Worm (Caenorhabditis elegans) whole organism, L3 larva: ENCODE measurements around the gene Y75B8A.23.

Experiments used
- R02D3.7 ChIP-seq: fragments of 150-350 bp; optimal IDR thresholded peaks from 2 replicates; lab custom pipeline; 2014; ENCODE audit warnings: missing biosample characterization, missing genetic modification characterization
- ZK546.5 ChIP-seq: sonication (generic microtip); optimal IDR thresholded peaks from 2 replicates; lab custom pipeline; 2017; ENCODE audit warnings: missing biosample characterization, missing genetic modification characterization
- aly-2 ChIP-seq: fragments of 150-350 bp; optimal IDR thresholded peaks from 2 replicates; lab custom pipeline; 2014; ENCODE audit warnings: missing biosample characterization, missing genetic modification characterization
- ama-1 ChIP-seq: fragments of 150-350 bp; optimal IDR thresholded peaks from 2 replicates; lab custom pipeline; 2018
- ceh-16 ChIP-seq: sonication (generic microtip); optimal IDR thresholded peaks from 2 replicates; lab custom pipeline; 2017; ENCODE audit warnings: missing biosample characterization, missing genetic modification characterization
- ceh-28 ChIP-seq: fragments of 150-350 bp; optimal IDR thresholded peaks from 2 replicates; lab custom pipeline; 2014; ENCODE audit warnings: missing biosample characterization, missing genetic modification reagents, missing genetic modification characterization
- ceh-82 ChIP-seq: fragments of 150-350 bp; optimal IDR thresholded peaks from 2 replicates; lab custom pipeline; 2014; ENCODE audit warnings: missing biosample characterization, missing genetic modification characterization
- ceh-9 ChIP-seq: sonication (generic microtip); optimal IDR thresholded peaks from 2 replicates; lab custom pipeline; 2018; ENCODE audit warnings: missing biosample characterization, missing genetic modification characterization
- daf-12 ChIP-seq: fragments of 150-350 bp; optimal IDR thresholded peaks from 2 replicates; lab custom pipeline; 2014; ENCODE audit warnings: missing biosample characterization, missing genetic modification reagents, missing genetic modification characterization
- egl-27 ChIP-seq: sonication (generic microtip); optimal IDR thresholded peaks from 4 replicates; lab custom pipeline; 2017; ENCODE audit warnings: missing biosample characterization, missing genetic modification reagents, missing genetic modification characterization
- egl-5 ChIP-seq: fragments of 150-350 bp; optimal IDR thresholded peaks from 2 replicates; lab custom pipeline; 2017; ENCODE audit warnings: missing biosample characterization, missing genetic modification reagents, missing genetic modification characterization, inconsistent platforms
- elt-1 ChIP-seq: fragments of 150-350 bp; optimal IDR thresholded peaks from 2 replicates; lab custom pipeline; 2014; ENCODE audit warnings: missing biosample characterization, missing genetic modification characterization
- elt-2 ChIP-seq: sonication (generic microtip); optimal IDR thresholded peaks from 2 replicates; lab custom pipeline; 2016; ENCODE audit warnings: missing genetic modification reagents, mild to moderate bottlenecking, missing genetic modification characterization, missing compliant biosample characterization
- elt-3 ChIP-seq, 3 experiments: fragments of 150-350 bp in 1 of 3; sonication (generic microtip) in 2 of 3; optimal IDR thresholded peaks; 2 replicates in 2 of 3; 4 replicates in 1 of 3; lab custom pipeline; 2014 to 2017; ENCODE audit warnings: missing biosample characterization in 3 of 3, missing genetic modification characterization in 3 of 3
- eor-1 ChIP-seq, 2 experiments: fragments of 150-350 bp; optimal IDR thresholded peaks; 2 replicates each; lab custom pipeline; 2014 to 2018; ENCODE audit warnings: missing biosample characterization in 2 of 2, missing genetic modification characterization in 2 of 2
- fkh-10 ChIP-seq: sonication (generic microtip); optimal IDR thresholded peaks from 2 replicates; lab custom pipeline; 2017; ENCODE audit warnings: missing biosample characterization, missing genetic modification reagents, missing genetic modification characterization
- fkh-2 ChIP-seq: fragments of 150-350 bp; optimal IDR thresholded peaks from 2 replicates; lab custom pipeline; 2014; ENCODE audit warnings: missing biosample characterization, missing genetic modification reagents, missing genetic modification characterization
- fos-1 ChIP-seq: fragments of 150-350 bp; optimal IDR thresholded peaks from 2 replicates; lab custom pipeline; 2014; ENCODE audit warnings: missing biosample characterization, missing genetic modification characterization
- hmg-11 ChIP-seq: sonication (generic microtip); optimal IDR thresholded peaks from 2 replicates; lab custom pipeline; 2016; ENCODE audit warnings: missing genetic modification characterization, missing compliant biosample characterization
- jun-1 ChIP-seq: fragments of 150-350 bp; optimal IDR thresholded peaks from 2 replicates; lab custom pipeline; 2014; ENCODE audit warnings: missing biosample characterization, missing genetic modification reagents, missing genetic modification characterization
- lin-15B ChIP-seq: fragments of 150-350 bp; optimal IDR thresholded peaks from 2 replicates; lab custom pipeline; 2014; ENCODE audit warnings: missing biosample characterization, missing genetic modification characterization
- lin-39 ChIP-seq: fragments of 150-350 bp; optimal IDR thresholded peaks from 2 replicates; lab custom pipeline; 2018; ENCODE audit warnings: missing biosample characterization, missing genetic modification reagents, missing genetic modification characterization
- lsy-12 ChIP-seq: sonication (generic microtip); optimal IDR thresholded peaks from 2 replicates; lab custom pipeline; 2016; ENCODE audit warnings: mild to moderate bottlenecking, missing genetic modification characterization, missing compliant biosample characterization
- mdl-1 ChIP-seq: fragments of 150-350 bp; optimal IDR thresholded peaks from 2 replicates; lab custom pipeline; 2014; ENCODE audit warnings: missing biosample characterization, missing genetic modification characterization
- mml-1 ChIP-seq: fragments of 150-350 bp; sonication (generic microtip); optimal IDR thresholded peaks from 3 replicates; lab custom pipeline; 2014; ENCODE audit warnings: missing biosample characterization, missing genetic modification characterization
- nfya-1 ChIP-seq: sonication (generic microtip); optimal IDR thresholded peaks from 2 replicates; lab custom pipeline; 2017; ENCODE audit warnings: missing genetic modification characterization, mild to moderate bottlenecking, missing compliant biosample characterization, antibody characterized with exemption, moderate library complexity; ENCODE audit not compliant: insufficient read depth
- nhr-11 ChIP-seq: fragments of 150-350 bp; optimal IDR thresholded peaks from 2 replicates; lab custom pipeline; 2014; ENCODE audit warnings: missing biosample characterization, missing genetic modification characterization
- nhr-12 ChIP-seq: fragments of 150-350 bp; optimal IDR thresholded peaks from 2 replicates; lab custom pipeline; 2014; ENCODE audit warnings: missing biosample characterization, missing genetic modification characterization
- nhr-23 ChIP-seq: fragments of 150-350 bp; optimal IDR thresholded peaks from 2 replicates; lab custom pipeline; 2014; ENCODE audit warnings: missing biosample characterization, missing genetic modification reagents, missing genetic modification characterization
- nhr-237 ChIP-seq: fragments of 150-350 bp; optimal IDR thresholded peaks from 2 replicates; lab custom pipeline; 2014; ENCODE audit warnings: missing biosample characterization, missing genetic modification characterization
- nhr-25 ChIP-seq: sonication (generic microtip); optimal IDR thresholded peaks from 2 replicates; lab custom pipeline; 2017; ENCODE audit warnings: missing biosample characterization, missing genetic modification characterization
- nhr-28 ChIP-seq: fragments of 150-350 bp; optimal IDR thresholded peaks from 2 replicates; lab custom pipeline; 2014; ENCODE audit warnings: missing biosample characterization, missing genetic modification characterization
- nhr-43 ChIP-seq: sonication (generic microtip); optimal IDR thresholded peaks from 2 replicates; lab custom pipeline; 2016; ENCODE audit warnings: mild to moderate bottlenecking, missing genetic modification characterization, missing compliant biosample characterization; ENCODE audit not compliant: poor library complexity, severe bottlenecking
- nhr-67 ChIP-seq: fragments of 150-350 bp; optimal IDR thresholded peaks from 2 replicates; lab custom pipeline; 2014; ENCODE audit warnings: missing biosample characterization, missing genetic modification characterization
- nhr-76 ChIP-seq: fragments of 150-350 bp; sonication (generic microtip); optimal IDR thresholded peaks from 5 replicates; lab custom pipeline; 2014; ENCODE audit warnings: missing biosample characterization, missing genetic modification characterization
- nhr-77 ChIP-seq: fragments of 150-350 bp; optimal IDR thresholded peaks from 2 replicates; lab custom pipeline; 2014; ENCODE audit warnings: missing biosample characterization, missing genetic modification characterization
- pha-4 ChIP-seq: fragments of 150-350 bp; optimal IDR thresholded peaks from 2 replicates; lab custom pipeline; 2014; ENCODE audit warnings: missing biosample characterization, missing genetic modification reagents, missing genetic modification characterization
- pqm-1 ChIP-seq: fragments of 150-350 bp; optimal IDR thresholded peaks from 2 replicates; lab custom pipeline; 2017; ENCODE audit warnings: missing biosample characterization, missing genetic modification characterization, inconsistent platforms
- sea-2 ChIP-seq: fragments of 150-350 bp; sonication (generic microtip); optimal IDR thresholded peaks from 4 replicates; lab custom pipeline; 2014; ENCODE audit warnings: missing biosample characterization, missing genetic modification reagents, missing genetic modification characterization
- skn-1 ChIP-seq: fragments of 150-350 bp; optimal IDR thresholded peaks from 2 replicates; lab custom pipeline; 2014; ENCODE audit warnings: missing biosample characterization, missing genetic modification characterization
- snpc-4 ChIP-seq: fragments of 150-350 bp; optimal IDR thresholded peaks from 2 replicates; lab custom pipeline; 2014; ENCODE audit warnings: missing biosample characterization, missing genetic modification characterization
- tbx-2 ChIP-seq: sonication (generic microtip); optimal IDR thresholded peaks from 2 replicates; lab custom pipeline; 2016; ENCODE audit warnings: mild to moderate bottlenecking, missing genetic modification characterization, missing compliant biosample characterization
- unc-39 ChIP-seq: sonication (generic microtip); optimal IDR thresholded peaks from 4 replicates; lab custom pipeline; 2017; ENCODE audit warnings: missing biosample characterization, missing genetic modification characterization
- unc-62 ChIP-seq: fragments of 150-350 bp; sonication (generic microtip); optimal IDR thresholded peaks from 4 replicates; lab custom pipeline; 2014; ENCODE audit warnings: missing biosample characterization, missing genetic modification reagents, missing genetic modification characterization
- zag-1 ChIP-seq: fragments of 150-350 bp; optimal IDR thresholded peaks from 2 replicates; lab custom pipeline; 2014; ENCODE audit warnings: missing biosample characterization, missing genetic modification characterization
- ztf-11 ChIP-seq: fragments of 150-350 bp; optimal IDR thresholded peaks from 2 replicates; lab custom pipeline; 2014; ENCODE audit warnings: missing biosample characterization, missing genetic modification characterization
- ztf-4 ChIP-seq: fragments of 150-350 bp; optimal IDR thresholded peaks from 2 replicates; lab custom pipeline; 2014; ENCODE audit warnings: missing biosample characterization, missing genetic modification characterization

The Y75B8A.23 gene

ce11 chrIII:12270391-12270790 lies 19.9 kb downstream of the Y75B8A.23 start:
- peak; percentile 75 for TF ChIP-seq nfya-1 (tag; lab: Kevin White, UChicago)
- no peak for TF ChIP-seq nhr-25 (tag; lab: Kevin White, UChicago)

ce11 chrIII:12273598-12274090 lies 23.2 kb downstream of the Y75B8A.23 start, which contains the start of the genes Y75B8A.24 and Y75B8A.25:
Gene Y75B8A.24 (minus strand): TSS chrIII:12273752.
Gene Y75B8A.25 (plus strand): TSS chrIII:12274040.
- TF ChIP-seq snpc-4 (tag; lab: Kevin White, UChicago) (peak; percentile 67), ZK546.5 (no peak), ztf-11 (tag; lab: Kevin White, UChicago) (no peak), nhr-76 (no peak), fos-1 (tag; lab: Kevin White, UChicago) (no peak), ceh-9 (tag; lab: Kevin White, UChicago) (no peak), elt-2 (tag; lab: Kevin White, UChicago) (no peak), nhr-237 (no peak), egl-27 (tag; lab: Kevin White, UChicago) (no peak), nhr-77 (tag; lab: Kevin White, UChicago) (no peak), ceh-16 (tag; lab: Kevin White, UChicago) (no peak), eor-1 (tag; optimal IDR thresholded peaks at IDR 0.05; lab: Kevin White, UChicago) (peak in 1 of 2 experiments; percentile 25), ama-1 (lab: Kevin White, UChicago) (no peak), zag-1 (no peak), mml-1 (tag; lab: Kevin White, UChicago) (no peak), skn-1 (tag; lab: Kevin White, UChicago) (no peak), sea-2 (no peak), ceh-82 (tag; lab: Kevin White, UChicago) (no peak), pha-4 (peak; percentile 64), tbx-2 (tag; lab: Kevin White, UChicago) (no peak), lin-15B (tag; lab: Kevin White, UChicago) (peak; percentile 87), lin-39 (peak; percentile 14), hmg-11 (tag; lab: Kevin White, UChicago) (peak; percentile 14), nhr-11 (tag; lab: Kevin White, UChicago) (no peak), nhr-23 (peak; percentile 65), elt-3 (tag; optimal IDR thresholded peaks at IDR 0.05; lab: Kevin White, UChicago) (no peak), aly-2 (tag; lab: Kevin White, UChicago) (no peak), nhr-67 (tag; lab: Kevin White, UChicago) (no peak), lsy-12 (tag; lab: Kevin White, UChicago) (peak; percentile 37), mdl-1 (tag; lab: Kevin White, UChicago) (no peak), pqm-1 (no peak), egl-5 (tag; lab: Kevin White, UChicago) (no peak), nhr-12 (tag; lab: Kevin White, UChicago) (no peak), jun-1 (tag; lab: Kevin White, UChicago) (no peak), ceh-28 (tag; lab: Kevin White, UChicago) (peak; percentile 55), R02D3.7 (tag; lab: Kevin White, UChicago) (peak; percentile 58), nhr-43 (peak; percentile 86), elt-1 (tag; lab: Kevin White, UChicago) (no peak), fkh-10 (GFP tag; lab: Kevin White, UChicago) (peak; percentile 26), ztf-4 (tag; lab: Kevin White, UChicago) (no peak), nhr-25 (tag; lab: Kevin White, UChicago) (peak; percentile 15), unc-39 (tag; lab: Kevin White, UChicago) (no peak), unc-62 (GFP tag; lab: Kevin White, UChicago) (no peak), nhr-28 (tag; lab: Kevin White, UChicago) (no peak), nfya-1 (tag; lab: Kevin White, UChicago) (peak; percentile 86), daf-12 (tag; lab: Kevin White, UChicago) (no peak), fkh-2 (tag; lab: Kevin White, UChicago) (no peak)
